Fruit fly (Drosophila melanogaster) whole organism, embryonic: ENCODE data around the gene lectin-30A.

Experiments
- Antp ChIP-seq: fragments of 200-800 bp; sonication (Bioruptor generic); optimal IDR thresholded peaks from 3 replicates; lab custom pipeline; 2016; ENCODE audit warnings: missing biosample characterization, missing genetic modification characterization
- BEAF-32 ChIP-seq: fragments of 200-800 bp; sonication (Bioruptor generic); optimal IDR thresholded peaks from 3 replicates; lab custom pipeline; 2017; ENCODE audit warnings: missing biosample characterization, missing genetic modification characterization, mild to moderate bottlenecking, moderate library complexity, missing genetic modification reagents
- C15 ChIP-seq: fragments of 200-800 bp; sonication (Bioruptor generic); IDR thresholded peaks from 3 replicates; pipeline ENCODE4 v1.3.6; 2022; ENCODE audit warnings: missing biosample characterization, missing genetic modification characterization
- CG10267 ChIP-seq: fragments of 200-800 bp; sonication (Bioruptor generic); optimal IDR thresholded peaks from 2 replicates; lab custom pipeline; 2018; ENCODE audit warnings: missing biosample characterization, mild to moderate bottlenecking, missing genetic modification characterization, moderate library complexity
- CG11085 ChIP-seq: fragments of 200-800 bp; sonication (Bioruptor generic); IDR thresholded peaks from 2 replicates; pipeline ENCODE4 v1.3.6; 2022; ENCODE audit warnings: missing biosample characterization, missing genetic modification characterization
- CG12155 ChIP-seq: fragments of 200-800 bp; sonication (Bioruptor generic); optimal IDR thresholded peaks from 3 replicates; lab custom pipeline; 2016; ENCODE audit warnings: missing biosample characterization, missing genetic modification characterization
- CG1233 ChIP-seq: fragments of 200-800 bp; sonication (Bioruptor generic); optimal IDR thresholded peaks from 4 replicates; lab custom pipeline; 2018; ENCODE audit warnings: missing biosample characterization, mild to moderate bottlenecking, missing genetic modification characterization
- CG13894 ChIP-seq: fragments of 200-800 bp; sonication (Bioruptor generic); optimal IDR thresholded peaks from 3 replicates; lab custom pipeline; 2018; ENCODE audit warnings: missing biosample characterization, mild to moderate bottlenecking, missing genetic modification characterization, moderate library complexity
- CG14860 ChIP-seq: fragments of 200-800 bp; sonication (Bioruptor generic); IDR thresholded peaks from 3 replicates; pipeline ENCODE4 v1.3.6; 2022; ENCODE audit warnings: missing biosample characterization, missing genetic modification characterization; ENCODE audit not compliant: partially characterized antibody
- CG15601 ChIP-seq: fragments of 200-800 bp; sonication (Bioruptor generic); optimal IDR thresholded peaks from 3 replicates; lab custom pipeline; 2019; ENCODE audit warnings: missing biosample characterization, mild to moderate bottlenecking, missing genetic modification characterization, moderate library complexity
- CG17186 ChIP-seq: fragments of 200-800 bp; sonication (Bioruptor generic); optimal IDR thresholded peaks from 3 replicates; lab custom pipeline; 2017; ENCODE audit warnings: missing biosample characterization, missing genetic modification reagents, missing genetic modification characterization
- CG17359 ChIP-seq: fragments of 200-800 bp; sonication (Bioruptor generic); optimal IDR thresholded peaks from 3 replicates; lab custom pipeline; 2018; ENCODE audit warnings: missing biosample characterization, mild to moderate bottlenecking, missing genetic modification characterization, moderate library complexity
- CG2202 ChIP-seq: fragments of 200-800 bp; sonication (Bioruptor generic); optimal IDR thresholded peaks from 2 replicates; lab custom pipeline; 2018; ENCODE audit warnings: missing biosample characterization, mild to moderate bottlenecking, missing genetic modification characterization
- CG2712 ChIP-seq: fragments of 200-800 bp; optimal IDR thresholded peaks from 3 replicates; lab custom pipeline; 2019; ENCODE audit warnings: missing biosample characterization, mild to moderate bottlenecking, missing genetic modification characterization, moderate library complexity
- CG30020 ChIP-seq: fragments of 200-800 bp; optimal IDR thresholded peaks from 2 replicates; lab custom pipeline; 2019; ENCODE audit warnings: missing biosample characterization, mild to moderate bottlenecking, missing genetic modification characterization, moderate library complexity
- CG32532 ChIP-seq: fragments of 200-800 bp; sonication (Bioruptor generic); IDR thresholded peaks from 2 replicates; pipeline ENCODE4 v1.3.6; 2022; ENCODE audit warnings: missing biosample characterization, missing genetic modification characterization
- CG3838 ChIP-seq: fragments of 200-800 bp; sonication (Bioruptor generic); optimal IDR thresholded peaks from 3 replicates; lab custom pipeline; 2016; ENCODE audit warnings: missing biosample characterization, missing genetic modification characterization
- CG6813 ChIP-seq: fragments of 200-800 bp; sonication (Bioruptor generic); optimal IDR thresholded peaks from 2 replicates; lab custom pipeline; 2017; ENCODE audit warnings: missing biosample characterization, missing genetic modification characterization, mild to moderate bottlenecking, moderate library complexity, missing genetic modification reagents
- CG8290 ChIP-seq, 3 experiments: fragments of 200-800 bp; sonication (Bioruptor generic); optimal IDR thresholded peaks; 2 replicates each; lab custom pipeline; 2016 to 2019; ENCODE audit warnings: missing biosample characterization in 3 of 3, missing genetic modification characterization in 3 of 3, mild to moderate bottlenecking in 2 of 3, moderate library complexity in 1 of 3
- CG8359 ChIP-seq: fragments of 200-800 bp; sonication (Bioruptor generic); optimal IDR thresholded peaks from 2 replicates; lab custom pipeline; 2017; ENCODE audit warnings: missing biosample characterization, mild to moderate bottlenecking, missing genetic modification characterization, borderline replicate concordance
- CG8478 ChIP-seq: fragments of >200 bp; optimal IDR thresholded peaks from 2 replicates; lab custom pipeline; 2018
- CG9437 ChIP-seq: fragments of 200-800 bp; sonication (Bioruptor generic); optimal IDR thresholded peaks from 2 replicates; lab custom pipeline; 2018; ENCODE audit warnings: missing biosample characterization, mild to moderate bottlenecking, missing genetic modification characterization
- CoRest ChIP-seq: fragments of 200-800 bp; sonication (Bioruptor generic); optimal IDR thresholded peaks from 3 replicates; lab custom pipeline; 2018; ENCODE audit warnings: missing biosample characterization, mild to moderate bottlenecking, missing genetic modification characterization, moderate library complexity
- Ets65A ChIP-seq: fragments of 200-800 bp; sonication (Bioruptor generic); peaks from one replicate; lab custom pipeline; 2016; ENCODE audit warnings: missing biosample characterization, missing genetic modification characterization
- Fer1 ChIP-seq: fragments of 200-800 bp; sonication (Bioruptor generic); optimal IDR thresholded peaks from 2 replicates; lab custom pipeline; 2017; ENCODE audit warnings: missing biosample characterization, mild to moderate bottlenecking, missing genetic modification characterization
- Hand ChIP-seq: fragments of 200-800 bp; sonication (Bioruptor generic); optimal IDR thresholded peaks from 2 replicates; lab custom pipeline; 2017; ENCODE audit warnings: mild to moderate bottlenecking, missing biosample characterization, missing genetic modification reagents, missing genetic modification characterization
- HmgD ChIP-seq: fragments of 200-800 bp; sonication (Bioruptor generic); optimal IDR thresholded peaks from 3 replicates; lab custom pipeline; 2016; ENCODE audit warnings: missing biosample characterization, missing genetic modification characterization
- Lhr ChIP-seq: fragments of 200-800 bp; sonication (Bioruptor generic); optimal IDR thresholded peaks from 3 replicates; lab custom pipeline; 2017; ENCODE audit warnings: mild to moderate bottlenecking, missing biosample characterization, missing genetic modification reagents, missing genetic modification characterization
- Lim3 ChIP-seq: fragments of 200-800 bp; sonication (Bioruptor generic); IDR thresholded peaks from 2 replicates; pipeline ENCODE4 v1.3.6; 2022; ENCODE audit warnings: missing biosample characterization, missing genetic modification characterization
- Neu2 ChIP-seq: fragments of 200-800 bp; sonication (Bioruptor generic); optimal IDR thresholded peaks from 3 replicates; lab custom pipeline; 2016; ENCODE audit warnings: missing biosample characterization, missing genetic modification characterization, borderline replicate concordance
- Nf-YB ChIP-seq: fragments of 200-800 bp; sonication (Bioruptor generic); optimal IDR thresholded peaks from 3 replicates; lab custom pipeline; 2019; ENCODE audit warnings: missing biosample characterization, mild to moderate bottlenecking, missing genetic modification characterization, moderate library complexity
- Oaz ChIP-seq: fragments of 200-800 bp; sonication (Bioruptor generic); IDR thresholded peaks from 2 replicates; pipeline ENCODE4 v1.3.6; 2022; ENCODE audit warnings: missing biosample characterization, missing genetic modification characterization
- Pdp1 ChIP-seq, 2 experiments: fragments of 200-800 bp; sonication (Bioruptor generic); optimal IDR thresholded peaks; 3 replicates each; lab custom pipeline; 2016; ENCODE audit warnings: missing biosample characterization in 2 of 2, missing genetic modification characterization in 2 of 2, mild to moderate bottlenecking in 1 of 2, moderate library complexity in 1 of 2
- Scr ChIP-seq: fragments of 200-800 bp; sonication (Bioruptor generic); IDR thresholded peaks from 2 replicates; pipeline ENCODE4 v1.3.6; 2022; ENCODE audit warnings: missing biosample characterization, missing genetic modification characterization; ENCODE audit not compliant: partially characterized antibody
- Side ChIP-seq: fragments of 200-800 bp; sonication (Bioruptor generic); optimal IDR thresholded peaks from 2 replicates; lab custom pipeline; 2016; ENCODE audit warnings: missing biosample characterization, missing genetic modification characterization
- br ChIP-seq: fragments of >200 bp; optimal IDR thresholded peaks from 2 replicates; lab custom pipeline; 2017
- cg ChIP-seq: fragments of 200-800 bp; sonication (Bioruptor generic); optimal IDR thresholded peaks from 3 replicates; lab custom pipeline; 2019; ENCODE audit warnings: missing biosample characterization, mild to moderate bottlenecking, missing genetic modification characterization, moderate library complexity
- crc ChIP-seq: fragments of 200-800 bp; sonication (Bioruptor generic); optimal IDR thresholded peaks from 2 replicates; lab custom pipeline; 2016; ENCODE audit warnings: missing biosample characterization, missing genetic modification characterization
- eve ChIP-seq, 2 experiments: fragments of >200 bp; optimal IDR thresholded peaks; 2 replicates each; lab custom pipeline; 2017; ENCODE audit warnings: missing biosample characterization in 2 of 2, missing genetic modification characterization in 2 of 2
- fd102C ChIP-seq: fragments of 200-800 bp; sonication (Bioruptor generic); optimal IDR thresholded peaks from 2 replicates; lab custom pipeline; 2018; ENCODE audit warnings: missing biosample characterization, mild to moderate bottlenecking, missing genetic modification characterization, moderate library complexity
- fd3F ChIP-seq: fragments of 200-800 bp; sonication (Bioruptor generic); optimal IDR thresholded peaks from 2 replicates; lab custom pipeline; 2018; ENCODE audit warnings: missing biosample characterization, mild to moderate bottlenecking, missing genetic modification characterization, moderate library complexity
- gt ChIP-seq: fragments of 200-800 bp; sonication (Bioruptor generic); IDR thresholded peaks from 2 replicates; pipeline ENCODE4 v1.3.6; 2022; ENCODE audit warnings: missing biosample characterization, missing genetic modification characterization
- her ChIP-seq: fragments of 200-800 bp; sonication (Bioruptor generic); optimal IDR thresholded peaks from 2 replicates; lab custom pipeline; 2016; ENCODE audit warnings: missing biosample characterization, missing genetic modification characterization
- lola ChIP-seq, 3 experiments: fragments of >200 bp in 2 of 3; fragments of 200-800 bp in 1 of 3; sonication (Bioruptor generic) in 1 of 3; optimal IDR thresholded peaks; 2 replicates each; lab custom pipeline; 2017 to 2019; ENCODE audit warnings: missing biosample characterization in 3 of 3, missing genetic modification characterization in 3 of 3, mild to moderate bottlenecking in 1 of 3, moderate library complexity in 1 of 3
- oc ChIP-seq: fragments of 200-800 bp; sonication (Bioruptor generic); optimal IDR thresholded peaks from 2 replicates; lab custom pipeline; 2018; ENCODE audit warnings: missing biosample characterization, mild to moderate bottlenecking, missing genetic modification characterization, moderate library complexity
- seq ChIP-seq: fragments of 200-800 bp; sonication (Bioruptor generic); IDR thresholded peaks from 2 replicates; pipeline ENCODE4 v1.3.6; 2022; ENCODE audit warnings: missing biosample characterization, missing genetic modification characterization
- sim ChIP-seq: fragments of 200-800 bp; sonication (Bioruptor generic); IDR thresholded peaks from 2 replicates; pipeline ENCODE4 v1.3.6; 2022; ENCODE audit warnings: missing biosample characterization, missing genetic modification characterization
- sima ChIP-seq: fragments of 200-800 bp; sonication (Bioruptor generic); optimal IDR thresholded peaks from 2 replicates; lab custom pipeline; 2016; ENCODE audit warnings: missing biosample characterization, missing genetic modification characterization
- sna ChIP-seq: fragments of 200-800 bp; sonication (Bioruptor generic); IDR thresholded peaks from 2 replicates; pipeline ENCODE4 v1.3.6; 2022; ENCODE audit warnings: missing biosample characterization, missing genetic modification characterization; ENCODE audit not compliant: partially characterized antibody
- tup ChIP-seq: fragments of 200-800 bp; sonication (Bioruptor generic); optimal IDR thresholded peaks from 2 replicates; lab custom pipeline; 2016; ENCODE audit warnings: missing biosample characterization, mild to moderate bottlenecking, missing genetic modification characterization, moderate library complexity

Gene lectin-30A

DNA sequence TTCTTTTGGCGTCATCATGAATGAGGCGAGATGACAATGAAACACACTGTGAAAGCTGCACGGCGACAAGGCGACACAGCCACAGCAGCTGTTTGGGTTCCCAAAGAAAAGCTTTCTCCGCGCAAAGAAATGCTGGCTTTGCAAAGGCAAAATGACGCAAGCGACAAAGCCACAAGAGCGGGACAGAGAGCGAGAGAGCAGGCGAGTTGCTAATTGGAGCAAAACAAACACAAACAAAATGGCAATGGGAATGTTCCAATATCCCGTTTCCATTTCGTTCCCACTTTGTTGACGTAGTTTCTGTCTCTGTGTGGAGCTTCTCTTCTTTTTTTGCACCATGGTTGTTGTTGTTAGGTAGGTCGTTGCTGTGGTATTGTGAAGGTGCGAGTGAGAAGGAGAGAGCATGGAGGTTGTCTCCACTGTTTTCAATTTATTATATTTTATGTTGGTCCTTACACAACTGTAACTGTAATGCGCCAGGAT, 49.5 kb downstream of the lectin-30A start (continued):
- peak; percentile 27 for TF ChIP-seq CG15601 (tag; lab: Kevin White, UChicago)
- no peak for TF ChIP-seq br (lab: Kevin White, UChicago)
- no peak for TF ChIP-seq Ets65A
- no peak for TF ChIP-seq CG2202 (tag; lab: Kevin White, UChicago)
- TF ChIP-seq Antp (GFP tag; lab: Kevin White, UChicago), result no peak
- TF ChIP-seq Pdp1 (GFP tag; optimal IDR thresholded peaks at IDR 0.05; lab: Kevin White, UChicago), result peak in 1 of 2 experiments; percentile 74
- TF ChIP-seq CG9437 (GFP tag; lab: Kevin White, UChicago), result no peak
- TF ChIP-seq cg (GFP tag; lab: Kevin White, UChicago), result peak; percentile 72
- no peak for TF ChIP-seq crc (GFP tag; lab: Kevin White, UChicago)
- no peak for TF ChIP-seq Lim3 (GFP tag; lab: Robert Waterston, UW)
- TF ChIP-seq oc (tag; lab: Kevin White, UChicago), result peak; percentile 2
- TF ChIP-seq fd3F (GFP tag; lab: Kevin White, UChicago), result no peak
- TF ChIP-seq CG10267 (tag; lab: Kevin White, UChicago), result no peak
- no peak for TF ChIP-seq sim
- TF ChIP-seq C15 (GFP tag; lab: Robert Waterston, UW), result no peak
- no peak for TF ChIP-seq CG8359
- TF ChIP-seq CG30020 (tag; lab: Kevin White, UChicago), result no peak
- TF ChIP-seq Oaz (GFP tag; lab: Robert Waterston, UW), result no peak
- no peak for TF ChIP-seq her
- TF ChIP-seq CG14860 (GFP tag; lab: Robert Waterston, UW), result no peak
- TF ChIP-seq HmgD, result no peak
- no peak for TF ChIP-seq sima (GFP tag; lab: Kevin White, UChicago)
- peak; percentile 46 for TF ChIP-seq CG13894 (tag; lab: Kevin White, UChicago)
- TF ChIP-seq fd102C (GFP tag; lab: Kevin White, UChicago), result no peak
- peak; percentile 59; the same call in 1 of the 2 replicates for TF ChIP-seq CG32532
- no peak for TF ChIP-seq CG11085
- no peak for TF ChIP-seq sna (GFP tag; lab: Robert Waterston, UW)
- no peak for TF ChIP-seq CG3838 (GFP tag; lab: Kevin White, UChicago)
- no peak for TF ChIP-seq CG17186 (GFP tag; lab: Kevin White, UChicago)
- TF ChIP-seq CG17359 (tag; lab: Kevin White, UChicago), result no peak
- TF ChIP-seq tup (GFP tag; lab: Kevin White, UChicago), result no peak
- peak; percentile 50 for TF ChIP-seq Side
- no peak for TF ChIP-seq Scr (GFP tag; lab: Robert Waterston, UW)
- no peak for TF ChIP-seq lola (GFP tag; optimal IDR thresholded peaks at IDR 0.05; lab: Kevin White, UChicago)
- TF ChIP-seq CG8290 (GFP tag; optimal IDR thresholded peaks at IDR 0.05; lab: Kevin White, UChicago), result no peak
- peak in 1 of 2 experiments; percentile 36 for TF ChIP-seq CG8290 (tag; optimal IDR thresholded peaks at IDR 0.05; lab: Kevin White, UChicago)
- no peak for TF ChIP-seq CG2712 (tag; lab: Kevin White, UChicago)
- TF ChIP-seq CG1233, result no peak
- no peak for TF ChIP-seq CoRest (tag; lab: Kevin White, UChicago)
- no peak for TF ChIP-seq Lhr (GFP tag; lab: Kevin White, UChicago)
- no peak for TF ChIP-seq CG12155 (GFP tag; lab: Kevin White, UChicago)
- TF ChIP-seq eve (GFP tag; optimal IDR thresholded peaks at IDR 0.05; lab: Kevin White, UChicago), result no peak
- TF ChIP-seq Nf-YB (GFP tag; lab: Kevin White, UChicago), result no peak
- TF ChIP-seq BEAF-32 (GFP tag; lab: Kevin White, UChicago), result no peak
- TF ChIP-seq Fer1, result peak; percentile 80
- peak; percentile 33 for TF ChIP-seq Hand (GFP tag; lab: Kevin White, UChicago)
- no peak for TF ChIP-seq gt (GFP tag; lab: Robert Waterston, UW)
- 0 out of 2 replicates have a peak, but pooled peaks have one; percentile 39 for TF ChIP-seq seq (GFP tag; lab: Robert Waterston, UW)
- no peak for TF ChIP-seq Neu2
- TF ChIP-seq CG6813, result peak; percentile 41
- TF ChIP-seq CG8478 (lab: Kevin White, UChicago), result no peak
